Fruit fly (Drosophila melanogaster) whole organism, embryonic: Measurements from ENCODE around the gene MICU3.

Experiments
- Asciz ChIP-seq: fragments of 200-800 bp; sonication (Bioruptor generic); optimal IDR thresholded peaks from 2 replicates; lab custom pipeline; 2017; ENCODE audit warnings: missing biosample characterization, mild to moderate bottlenecking, missing genetic modification characterization, missing genetic modification reagents
- Atf6 ChIP-seq: fragments of 200-800 bp; sonication (Bioruptor generic); IDR thresholded peaks from 2 replicates; pipeline ENCODE4 v1.3.6; 2022; ENCODE audit warnings: missing biosample characterization, missing genetic modification characterization
- BtbVII ChIP-seq: fragments of 200-800 bp; sonication (Bioruptor generic); optimal IDR thresholded peaks from 3 replicates; lab custom pipeline; 2017; ENCODE audit warnings: missing biosample characterization, mild to moderate bottlenecking, missing genetic modification characterization
- CG11247 ChIP-seq: fragments of 200-800 bp; sonication (Bioruptor generic); IDR thresholded peaks from 2 replicates; pipeline ENCODE4 v1.3.6; 2022; ENCODE audit warnings: missing biosample characterization, missing genetic modification characterization
- CG11504 ChIP-seq: fragments of 200-800 bp; sonication (Bioruptor generic); optimal IDR thresholded peaks from 3 replicates; lab custom pipeline; 2019; ENCODE audit warnings: missing biosample characterization, mild to moderate bottlenecking, missing genetic modification characterization, moderate library complexity
- CG12659 ChIP-seq: fragments of 200-800 bp; sonication (Bioruptor generic); optimal IDR thresholded peaks from 3 replicates; lab custom pipeline; 2017; ENCODE audit warnings: mild to moderate bottlenecking, missing biosample characterization, missing genetic modification reagents, missing genetic modification characterization
- CG12744 ChIP-seq: fragments of 200-800 bp; sonication (Bioruptor generic); optimal IDR thresholded peaks from 2 replicates; lab custom pipeline; 2016; ENCODE audit warnings: missing biosample characterization, missing genetic modification characterization
- CG15011 ChIP-seq: fragments of 200-800 bp; sonication (Bioruptor generic); optimal IDR thresholded peaks from 3 replicates; lab custom pipeline; 2018; ENCODE audit warnings: missing biosample characterization, mild to moderate bottlenecking, missing genetic modification characterization
- CG17829 ChIP-seq: fragments of 200-800 bp; optimal IDR thresholded peaks from 2 replicates; lab custom pipeline; 2019; ENCODE audit warnings: missing biosample characterization, mild to moderate bottlenecking, missing genetic modification characterization, moderate library complexity
- CG1792 ChIP-seq: fragments of 200-800 bp; sonication (Bioruptor generic); optimal IDR thresholded peaks from 2 replicates; lab custom pipeline; 2016; ENCODE audit warnings: missing biosample characterization, missing genetic modification characterization
- CG2129 ChIP-seq: fragments of 200-800 bp; sonication (Bioruptor generic); IDR thresholded peaks from 2 replicates; pipeline ENCODE4 v1.3.6; 2022; ENCODE audit warnings: missing biosample characterization, missing genetic modification characterization; ENCODE audit not compliant: partially characterized antibody
- CG32532 ChIP-seq: fragments of 200-800 bp; sonication (Bioruptor generic); IDR thresholded peaks from 2 replicates; pipeline ENCODE4 v1.3.6; 2022; ENCODE audit warnings: missing biosample characterization, missing genetic modification characterization
- CG3281 ChIP-seq: fragments of 200-800 bp; sonication (Bioruptor generic); optimal IDR thresholded peaks from 3 replicates; lab custom pipeline; 2017; ENCODE audit warnings: missing biosample characterization, mild to moderate bottlenecking, missing genetic modification characterization
- CG4854 ChIP-seq: fragments of 200-800 bp; sonication (Bioruptor generic); optimal IDR thresholded peaks from 2 replicates; lab custom pipeline; 2016; ENCODE audit warnings: missing biosample characterization, missing genetic modification characterization, inconsistent platforms
- CG5953 ChIP-seq: fragments of 200-800 bp; sonication (Bioruptor generic); IDR thresholded peaks from 2 replicates; pipeline ENCODE4 v1.3.6; 2022; ENCODE audit warnings: missing biosample characterization, missing genetic modification characterization
- CG6765 ChIP-seq: fragments of 200-800 bp; sonication (Bioruptor generic); optimal IDR thresholded peaks from 3 replicates; lab custom pipeline; 2017; ENCODE audit warnings: missing biosample characterization, mild to moderate bottlenecking, missing genetic modification characterization
- CHES-1-like ChIP-seq: fragments of 200-800 bp; sonication (Bioruptor generic); optimal IDR thresholded peaks from 2 replicates; lab custom pipeline; 2016; ENCODE audit warnings: missing biosample characterization, missing genetic modification characterization
- Camta ChIP-seq: fragments of 200-800 bp; sonication (Bioruptor generic); optimal IDR thresholded peaks from 2 replicates; lab custom pipeline; 2016; ENCODE audit warnings: missing biosample characterization, missing genetic modification characterization
- D19A ChIP-seq: fragments of 200-800 bp; optimal IDR thresholded peaks from 3 replicates; lab custom pipeline; 2019; ENCODE audit warnings: missing biosample characterization, mild to moderate bottlenecking, missing genetic modification characterization, moderate library complexity
- Dbx ChIP-seq: fragments of 200-800 bp; sonication (Bioruptor generic); IDR thresholded peaks from 3 replicates; pipeline ENCODE4 v1.3.6; 2022; ENCODE audit warnings: missing biosample characterization, missing genetic modification characterization
- Dek ChIP-seq: fragments of 200-800 bp; sonication (Bioruptor generic); optimal IDR thresholded peaks from 3 replicates; lab custom pipeline; 2019; ENCODE audit warnings: missing biosample characterization, mild to moderate bottlenecking, missing genetic modification characterization, moderate library complexity
- E2f2 ChIP-seq: fragments of 200-800 bp; sonication (Bioruptor generic); IDR thresholded peaks from 2 replicates; pipeline ENCODE4 v1.3.6; 2022; ENCODE audit warnings: missing biosample characterization, missing genetic modification characterization
- ERR ChIP-seq: fragments of 200-800 bp; sonication (Bioruptor generic); optimal IDR thresholded peaks from 2 replicates; lab custom pipeline; 2016; ENCODE audit warnings: missing biosample characterization, missing genetic modification characterization
- HLH3B ChIP-seq: fragments of 200-800 bp; sonication (Bioruptor generic); IDR thresholded peaks from 2 replicates; pipeline ENCODE4 v1.3.6; 2022; ENCODE audit warnings: missing biosample characterization, missing genetic modification characterization
- HmgZ ChIP-seq: fragments of 200-800 bp; sonication (Bioruptor generic); optimal IDR thresholded peaks from 2 replicates; lab custom pipeline; 2018; ENCODE audit warnings: missing biosample characterization, mild to moderate bottlenecking, missing genetic modification characterization
- Pdp1 ChIP-seq, 2 experiments: fragments of 200-800 bp; sonication (Bioruptor generic); optimal IDR thresholded peaks; 3 replicates each; lab custom pipeline; 2016; ENCODE audit warnings: missing biosample characterization in 2 of 2, missing genetic modification characterization in 2 of 2, mild to moderate bottlenecking in 1 of 2, moderate library complexity in 1 of 2
- Rfx ChIP-seq: fragments of 200-800 bp; sonication (Bioruptor generic); IDR thresholded peaks from 2 replicates; pipeline ENCODE4 v1.3.6; 2022; ENCODE audit warnings: missing biosample characterization, missing genetic modification characterization
- Usf ChIP-seq: fragments of 200-800 bp; sonication (Bioruptor generic); optimal IDR thresholded peaks from 2 replicates; lab custom pipeline; 2017; ENCODE audit warnings: missing genotype, missing biosample characterization, missing genetic modification characterization
- ash1 ChIP-seq: fragments of 200-800 bp; sonication (Bioruptor generic); optimal IDR thresholded peaks from 2 replicates; lab custom pipeline; 2018; ENCODE audit warnings: missing biosample characterization, mild to moderate bottlenecking, missing genetic modification characterization
- chif ChIP-seq, 2 experiments: fragments of 200-800 bp; sonication (Bioruptor generic); optimal IDR thresholded peaks; 3 replicates each; lab custom pipeline; 2016; ENCODE audit warnings: missing biosample characterization in 2 of 2, missing genetic modification characterization in 2 of 2
- chm ChIP-seq: fragments of 200-800 bp; sonication (Bioruptor generic); IDR thresholded peaks from 2 replicates; pipeline ENCODE4 v1.3.6; 2022; ENCODE audit warnings: missing biosample characterization, missing genetic modification characterization
- dpn ChIP-seq, 2 experiments: fragments of 200-800 bp; sonication (Bioruptor generic); optimal IDR thresholded peaks; 3 replicates each; lab custom pipeline; 2016; ENCODE audit warnings: missing biosample characterization in 2 of 2, missing genetic modification characterization in 2 of 2
- fd102C ChIP-seq: fragments of 200-800 bp; sonication (Bioruptor generic); optimal IDR thresholded peaks from 2 replicates; lab custom pipeline; 2018; ENCODE audit warnings: missing biosample characterization, mild to moderate bottlenecking, missing genetic modification characterization, moderate library complexity
- inv ChIP-seq: fragments of 200-800 bp; sonication (Bioruptor generic); IDR thresholded peaks from 2 replicates; pipeline ENCODE4 v1.3.6; 2022; ENCODE audit warnings: missing biosample characterization, missing genetic modification characterization; ENCODE audit not compliant: partially characterized antibody
- kay ChIP-seq: fragments of 200-800 bp; sonication (Bioruptor generic); optimal IDR thresholded peaks from 2 replicates; lab custom pipeline; 2016; ENCODE audit warnings: missing biosample characterization, missing genetic modification characterization
- lab ChIP-seq: fragments of 200-800 bp; sonication (Bioruptor generic); optimal IDR thresholded peaks from 3 replicates; lab custom pipeline; 2017; ENCODE audit warnings: missing biosample characterization, missing genetic modification characterization, mild to moderate bottlenecking, moderate library complexity, missing genetic modification reagents
- lilli ChIP-seq: fragments of 200-800 bp; sonication (Bioruptor generic); optimal IDR thresholded peaks from 3 replicates; lab custom pipeline; 2016; ENCODE audit warnings: missing biosample characterization, missing genetic modification characterization
- lov ChIP-seq, 2 experiments: fragments of 200-800 bp in 1 of 2; fragments of >200 bp in 1 of 2; sonication (Bioruptor generic) in 1 of 2; IDR thresholded peaks in 1 of 2; optimal IDR thresholded peaks in 1 of 2; 2 replicates in 1 of 2; 3 replicates in 1 of 2; pipeline versions ENCODE4 v1.3.6 to Lab custom; 2017 to 2022; ENCODE audit warnings: missing biosample characterization in 1 of 2, missing genetic modification characterization in 1 of 2
- repo ChIP-seq: fragments of 200-800 bp; sonication (Bioruptor generic); optimal IDR thresholded peaks from 2 replicates; lab custom pipeline; 2016; ENCODE audit warnings: missing biosample characterization, missing genetic modification characterization
- scrt ChIP-seq: fragments of 200-800 bp; sonication (Bioruptor generic); optimal IDR thresholded peaks from 2 replicates; lab custom pipeline; 2018; ENCODE audit warnings: missing biosample characterization, mild to moderate bottlenecking, missing genetic modification characterization, moderate library complexity
- slbo ChIP-seq: fragments of 200-800 bp; sonication (Bioruptor generic); IDR thresholded peaks from 2 replicates; pipeline ENCODE4 v1.3.6; 2022; ENCODE audit warnings: missing biosample characterization, missing genetic modification characterization
- slou ChIP-seq: fragments of 200-800 bp; sonication (Bioruptor generic); optimal IDR thresholded peaks from 3 replicates; lab custom pipeline; 2016; ENCODE audit warnings: missing biosample characterization, missing genetic modification characterization
- sob ChIP-seq: fragments of 200-800 bp; sonication (Bioruptor generic); IDR thresholded peaks from 2 replicates; pipeline ENCODE4 v1.3.6; 2022; ENCODE audit warnings: missing biosample characterization, missing genetic modification characterization
- sqz ChIP-seq: fragments of 200-800 bp; sonication (Bioruptor generic); optimal IDR thresholded peaks from 3 replicates; lab custom pipeline; 2018; ENCODE audit warnings: missing biosample characterization, mild to moderate bottlenecking, missing genetic modification characterization
- sug ChIP-seq: fragments of 200-800 bp; optimal IDR thresholded peaks from 2 replicates; lab custom pipeline; 2019; ENCODE audit warnings: missing biosample characterization, mild to moderate bottlenecking, missing genetic modification characterization, moderate library complexity
- vvl ChIP-seq: fragments of 200-800 bp; sonication (Bioruptor generic); IDR thresholded peaks from 2 replicates; pipeline ENCODE4 v1.3.6; 2022; ENCODE audit warnings: missing biosample characterization, missing genetic modification characterization
- wdn ChIP-seq: fragments of 200-800 bp; sonication (Bioruptor generic); IDR thresholded peaks from 2 replicates; pipeline ENCODE4 v1.3.6; 2022; ENCODE audit warnings: missing biosample characterization, missing genetic modification characterization
- zfh1 ChIP-seq: fragments of 200-800 bp; sonication (Bioruptor generic); IDR thresholded peaks from 3 replicates; pipeline ENCODE4 v1.3.6; 2022; ENCODE audit warnings: missing biosample characterization, missing genetic modification characterization

MICU3 gene

dm6 chr3R:19858017-19858659 lies 11.0 kb downstream of the MICU3 start (continued):
- TF ChIP-seq sob (peak; percentile 54; the same call in 1 of the 2 replicates), CG5953 (0 out of 2 replicates have a peak, but pooled peaks have one; percentile 6), lilli (GFP tag; lab: Kevin White, UChicago) (peak; percentile 38), BtbVII (peak; percentile 68), lov (optimal IDR thresholded peaks at IDR 0.05; lab: Kevin White, UChicago) (no peak), lov (GFP tag; IDR thresholded peaks at IDR 0.05; lab: Robert Waterston, UW) (0 out of 3 replicates have a peak, but pooled peaks have one; percentile 11), CG3281 (GFP tag; lab: Kevin White, UChicago) (peak; percentile 68), CHES-1-like (GFP tag; lab: Kevin White, UChicago) (peak; percentile 10), lab (GFP tag; lab: Kevin White, UChicago) (peak; percentile 86), ERR (GFP tag; lab: Kevin White, UChicago) (peak; percentile 18), CG4854 (GFP tag; lab: Kevin White, UChicago) (peak; percentile 33), Atf6 (GFP tag; lab: Robert Waterston, UW) (peak; percentile 70; the same call in 1 of the 2 replicates), CG11504 (tag; lab: Kevin White, UChicago) (no peak), wdn (0 out of 2 replicates have a peak, but pooled peaks have one; percentile 21), Asciz (peak; percentile 26), E2f2 (GFP tag; lab: Robert Waterston, UW) (peak; percentile 26; the same call in 1 of the 2 replicates), CG6765 (peak; percentile 16), HLH3B (GFP tag; lab: Robert Waterston, UW) (peak; percentile 37; the same call in 1 of the 2 replicates), chm (GFP tag; lab: Robert Waterston, UW) (peak; percentile 61), CG12744 (GFP tag; lab: Kevin White, UChicago) (peak; percentile 8), HmgZ (tag; lab: Kevin White, UChicago) (peak; percentile 31), fd102C (GFP tag; lab: Kevin White, UChicago) (no peak), Usf (GFP tag; lab: Kevin White, UChicago) (peak; percentile 14), slbo (GFP tag; lab: Robert Waterston, UW) (peak; percentile 34; the same call in 1 of the 2 replicates), CG1792 (GFP tag; lab: Kevin White, UChicago) (peak; percentile 36), Dek (tag; lab: Kevin White, UChicago) (no peak), zfh1 (GFP tag; lab: Robert Waterston, UW) (peak; percentile 34; the same call in 1 of the 3 replicates), CG17829 (tag; lab: Kevin White, UChicago) (no peak), repo (peak; percentile 12), Rfx (GFP tag; lab: Robert Waterston, UW) (peak; percentile 46; the same call in 1 of the 2 replicates), vvl (GFP tag; lab: Robert Waterston, UW) (0 out of 2 replicates have a peak, but pooled peaks have one; percentile 27), Camta (GFP tag; lab: Kevin White, UChicago) (peak; percentile 5), CG2129 (GFP tag; lab: Robert Waterston, UW) (no peak), chif (GFP tag; optimal IDR thresholded peaks at IDR 0.05; lab: Kevin White, UChicago) (peak in 1 of 2 experiments; percentile 19), sqz (GFP tag; lab: Kevin White, UChicago) (no peak), CG11247 (GFP tag; lab: Robert Waterston, UW) (no peak), Dbx (GFP tag; lab: Robert Waterston, UW) (peak; percentile 68; the same call in 2 of the 3 replicates), slou (peak; percentile 4), kay (GFP tag; lab: Kevin White, UChicago) (peak; percentile 1), sug (tag; lab: Kevin White, UChicago) (peak; percentile 37), dpn (GFP tag; optimal IDR thresholded peaks at IDR 0.05; lab: Kevin White, UChicago) (peak in 1 of 2 experiments; percentile 2), CG15011 (peak; percentile 12), ash1 (GFP tag; lab: Kevin White, UChicago) (no peak), CG32532 (peak; percentile 50; the same call in 1 of the 2 replicates), Pdp1 (GFP tag; optimal IDR thresholded peaks at IDR 0.05; lab: Kevin White, UChicago) (no peak), D19A (tag; lab: Kevin White, UChicago) (peak; percentile 0), inv (GFP tag; lab: Robert Waterston, UW) (no peak), scrt (GFP tag; lab: Kevin White, UChicago) (peak; percentile 22), CG12659 (GFP tag; lab: Kevin White, UChicago) (peak; percentile 16)
